Fruit fly (Drosophila melanogaster) whole organism, adult: ENCODE results near the gene CG15890.

Experiments
- CG11617 ChIP-seq: fragments of 200-800 bp; sonication (Bioruptor generic); optimal IDR thresholded peaks from 2 replicates; lab custom pipeline; 2017; ENCODE audit warnings: mild to moderate bottlenecking, missing biosample characterization, missing genetic modification reagents, missing genetic modification characterization
- CG1620 ChIP-seq: fragments of 200-800 bp; sonication (Bioruptor generic); optimal IDR thresholded peaks from 2 replicates; lab custom pipeline; 2016; ENCODE audit warnings: missing biosample characterization, missing genetic modification characterization
- CG7045 ChIP-seq: fragments of 200-800 bp; sonication (Bioruptor generic); optimal IDR thresholded peaks from 2 replicates; lab custom pipeline; 2017; ENCODE audit warnings: missing biosample characterization, mild to moderate bottlenecking, missing genetic modification characterization
- Clk ChIP-seq: fragments of 200-800 bp; sonication (Bioruptor generic); optimal IDR thresholded peaks from 2 replicates; lab custom pipeline; 2017; ENCODE audit warnings: missing biosample characterization, missing genetic modification characterization
- Hr96 ChIP-seq: fragments of 200-800 bp; sonication (Bioruptor generic); optimal IDR thresholded peaks from 2 replicates; lab custom pipeline; 2016; ENCODE audit warnings: missing biosample characterization, missing genetic modification characterization
- bab1 ChIP-seq: fragments of 200-800 bp; sonication (Bioruptor generic); optimal IDR thresholded peaks from 3 replicates; lab custom pipeline; 2019; ENCODE audit warnings: missing biosample characterization, mild to moderate bottlenecking, missing genetic modification characterization, moderate library complexity
- cic ChIP-seq: fragments of 200-800 bp; sonication (Bioruptor generic); optimal IDR thresholded peaks from 2 replicates; lab custom pipeline; 2017; ENCODE audit warnings: missing biosample characterization, mild to moderate bottlenecking, missing genetic modification characterization, moderate library complexity
- kay ChIP-seq: fragments of 200-800 bp; sonication (Bioruptor generic); peaks from one replicate; lab custom pipeline; 2016; ENCODE audit warnings: missing biosample characterization, missing genetic modification characterization, borderline replicate concordance
- pad ChIP-seq: fragments of 200-800 bp; sonication (Bioruptor generic); optimal IDR thresholded peaks from 3 replicates; lab custom pipeline; 2017; ENCODE audit warnings: missing biosample characterization, missing genetic modification characterization, mild to moderate bottlenecking, moderate library complexity, missing genetic modification reagents
- tj ChIP-seq: fragments of 200-800 bp; sonication (Bioruptor generic); optimal IDR thresholded peaks from 3 replicates; lab custom pipeline; 2017; ENCODE audit warnings: missing biosample characterization, mild to moderate bottlenecking, missing genetic modification characterization, moderate library complexity
- toe ChIP-seq: fragments of 200-800 bp; sonication (Bioruptor generic); optimal IDR thresholded peaks from 2 replicates; lab custom pipeline; 2016; ENCODE audit warnings: missing biosample characterization, missing genetic modification characterization

- TF ChIP-seq CG1620 (GFP tag; lab: Kevin White, UChicago), result no peak
- no peak for TF ChIP-seq Hr96 (GFP tag; lab: Kevin White, UChicago)
- TF ChIP-seq kay (GFP tag; lab: Kevin White, UChicago), result no peak
- TF ChIP-seq pad (GFP tag; lab: Kevin White, UChicago), result no peak
- TF ChIP-seq bab1 (GFP tag; lab: Kevin White, UChicago), result no peak
- TF ChIP-seq Clk, result no peak
- no peak for TF ChIP-seq tj (GFP tag; lab: Kevin White, UChicago)
- TF ChIP-seq CG7045 (GFP tag; lab: Kevin White, UChicago), result no peak
- no peak for TF ChIP-seq CG11617 (GFP tag; lab: Kevin White, UChicago)
- no peak for TF ChIP-seq toe (GFP tag; lab: Kevin White, UChicago)
- no peak for TF ChIP-seq cic
Measured at dm6 chrX:14718842-14719241, 46.7 kb downstream of the CG15890 start, which contains the start of gene hog.
